Fruit fly (Drosophila melanogaster): ENCODE data around the gene Naa20A.

Naa20A gene

DNA sequence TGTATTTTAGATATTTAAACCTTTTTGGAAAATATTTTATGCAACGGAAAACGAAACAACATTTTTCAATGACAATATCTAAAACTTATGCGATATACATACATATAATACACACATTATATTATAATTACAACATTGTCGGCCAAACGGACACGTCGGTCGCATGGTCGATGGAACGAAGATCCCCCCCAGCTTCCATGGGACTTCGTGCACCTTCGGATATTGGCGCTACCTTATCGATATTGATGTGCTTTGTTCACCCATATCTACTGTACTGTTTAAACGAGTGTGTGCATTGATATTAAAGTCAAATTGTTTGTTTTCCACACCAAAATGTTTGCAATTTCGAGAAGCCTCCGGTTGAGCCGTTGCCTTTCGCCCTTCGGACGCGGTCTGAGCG, 2.5 kb upstream of the Naa20A start, which contains the start of gene CG14212:
TSS of gene CG14212 (plus strand) at position 301 of the 400 bp plus-strand sequence.
- TF ChIP-seq usp (GFP tag; optimal IDR thresholded peaks at IDR 0.05), result no peak
- TF ChIP-seq Myc (optimal IDR thresholded peaks at IDR 0.05), result no peak
- TF ChIP-seq CrebA (GFP tag; optimal IDR thresholded peaks at IDR 0.05; ENCODE audit: borderline replicate concordance), result no peak
- no peak for TF ChIP-seq dl (GFP tag; optimal IDR thresholded peaks at IDR 0.05; ENCODE audit: insufficient read depth in 1 of 2, partially characterized antibody in 2 of 2)
- no peak for TF ChIP-seq CG9705 (GFP tag; optimal IDR thresholded peaks at IDR 0.05)
- TF ChIP-seq dmrt93B (GFP tag; optimal IDR thresholded peaks at IDR 0.05), result no peak
- no peak for TF ChIP-seq Hnf4 (GFP tag; optimal IDR thresholded peaks at IDR 0.05)
- TF ChIP-seq fru (GFP tag; optimal IDR thresholded peaks at IDR 0.05), result no peak
- TF ChIP-seq rgr (GFP tag; optimal IDR thresholded peaks at IDR 0.05), result no peak

DNA sequence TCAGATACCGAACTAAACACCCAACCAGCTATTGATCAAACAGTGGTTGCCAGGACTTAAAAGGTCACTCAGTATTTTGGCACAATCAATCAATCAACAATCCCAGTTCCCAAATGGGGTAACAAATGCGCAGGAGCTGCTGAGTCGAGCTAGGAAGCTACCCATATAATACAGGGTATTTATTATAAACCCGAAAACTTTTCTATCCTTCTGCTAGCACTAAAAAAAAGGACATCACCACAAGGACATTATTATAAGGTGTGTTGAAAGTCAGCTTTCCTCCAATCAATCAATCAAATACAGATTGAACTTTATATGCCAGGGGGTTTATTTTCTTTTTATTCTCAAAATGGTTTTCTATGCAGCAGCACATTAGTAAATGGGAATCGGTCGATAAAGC, 1.7 kb downstream of the Naa20A start, which contains the start of gene CG14221:
TSS of gene CG14221 (minus strand) at position 101 of the 400 bp plus-strand sequence.
- TF ChIP-seq sv (GFP tag; optimal IDR thresholded peaks at IDR 0.05), result no peak
- TF ChIP-seq usp (GFP tag; optimal IDR thresholded peaks at IDR 0.05), result no peak
- no peak for TF ChIP-seq rgr (GFP tag; optimal IDR thresholded peaks at IDR 0.05)
- TF ChIP-seq Sp1 (GFP tag; optimal IDR thresholded peaks at IDR 0.05), result no peak
- TF ChIP-seq dsf (GFP tag; optimal IDR thresholded peaks at IDR 0.05; ENCODE audit: borderline replicate concordance), result no peak
- no peak for TF ChIP-seq Dif (GFP tag; optimal IDR thresholded peaks at IDR 0.05; ENCODE audit: partially characterized antibody)
- no peak for TF ChIP-seq ey (GFP tag; optimal IDR thresholded peaks at IDR 0.05)
- no peak for TF ChIP-seq Jra (GFP tag; optimal IDR thresholded peaks at IDR 0.05)
- TF ChIP-seq OdsH (GFP tag; optimal IDR thresholded peaks at IDR 0.05), result no peak
- no peak for TF ChIP-seq CG9705 (GFP tag; optimal IDR thresholded peaks at IDR 0.05)
- TF ChIP-seq Mio (GFP tag; optimal IDR thresholded peaks at IDR 0.05), result no peak
- TF ChIP-seq Myc (optimal IDR thresholded peaks at IDR 0.05), result no peak
- no peak for TF ChIP-seq br (GFP tag; optimal IDR thresholded peaks at IDR 0.05)
- no peak for TF ChIP-seq lola (GFP tag; optimal IDR thresholded peaks at IDR 0.05)
- TF ChIP-seq Hr78 (GFP tag; optimal IDR thresholded peaks at IDR 0.05), result no peak
- TF ChIP-seq fru (GFP tag; optimal IDR thresholded peaks at IDR 0.05), result no peak
- no peak for TF ChIP-seq GATAd (GFP tag; optimal IDR thresholded peaks at IDR 0.05)
- no peak for TF ChIP-seq h (GFP tag; optimal IDR thresholded peaks at IDR 0.05)

dm6 chrX:19618183-19618740, 4.6 kb downstream of the Naa20A start, which contains the start of the genes Pstk and Tim9b:
Gene Pstk (minus strand): TSS chrX:19618537.
Gene Tim9b (minus strand): TSS chrX:19618537.
- TF ChIP-seq woc (GFP tag; optimal IDR thresholded peaks at IDR 0.05) (no peak), rgr (GFP tag; optimal IDR thresholded peaks at IDR 0.05) (no peak), Hnf4 (GFP tag; optimal IDR thresholded peaks at IDR 0.05) (no peak), OdsH (GFP tag; optimal IDR thresholded peaks at IDR 0.05) (no peak), CG32264 (GFP tag; optimal IDR thresholded peaks at IDR 0.05) (no peak), Abd-B (GFP tag; optimal IDR thresholded peaks at IDR 0.05) (no peak), pan (optimal IDR thresholded peaks at IDR 0.05) (no peak), GATAd (GFP tag; optimal IDR thresholded peaks at IDR 0.05) (no peak)

- TF ChIP-seq CG9705 (GFP tag; optimal IDR thresholded peaks at IDR 0.05) (no peak), Myc (optimal IDR thresholded peaks at IDR 0.05) (no peak), dmrt93B (GFP tag; optimal IDR thresholded peaks at IDR 0.05) (no peak), Dfd (GFP tag; optimal IDR thresholded peaks at IDR 0.05) (no peak), dl (GFP tag; optimal IDR thresholded peaks at IDR 0.05; ENCODE audit: insufficient read depth in 1 of 2, partially characterized antibody in 2 of 2) (no peak), Rel (GFP tag; optimal IDR thresholded peaks at IDR 0.05) (no peak), Rel (tag; optimal IDR thresholded peaks at IDR 0.05) (no peak), Abd-B (GFP tag; optimal IDR thresholded peaks at IDR 0.05) (no peak), sage (GFP tag; optimal IDR thresholded peaks at IDR 0.05) (no peak), lola (GFP tag; optimal IDR thresholded peaks at IDR 0.05) (no peak), Mio (GFP tag; optimal IDR thresholded peaks at IDR 0.05) (no peak), Vsx2 (GFP tag; optimal IDR thresholded peaks at IDR 0.05; ENCODE audit: partially characterized antibody) (no peak), sv (GFP tag; optimal IDR thresholded peaks at IDR 0.05) (no peak), h (GFP tag; optimal IDR thresholded peaks at IDR 0.05) (no peak), pan (optimal IDR thresholded peaks at IDR 0.05) (no peak)
These were observed 6.7 kb downstream of the Naa20A start, which contains the start of gene CG14210 for dm6 chrX:19615990-19616663. Gene CG14210 (plus strand): TSS chrX:19616196.

All from whole organism, wandering third instar larva.